Fruit fly (Drosophila melanogaster) whole organism, prepupa: ENCODE data around the gene CG14645.

Experiments
- Blimp-1 ChIP-seq: fragments of 200-800 bp; sonication (Bioruptor generic); optimal IDR thresholded peaks from 3 replicates; lab custom pipeline; 2017; ENCODE audit warnings: missing biosample characterization, missing genetic modification characterization, mild to moderate bottlenecking, moderate library complexity, missing genetic modification reagents
- CG10631 ChIP-seq: fragments of 200-800 bp; sonication (Bioruptor generic); optimal IDR thresholded peaks from 2 replicates; lab custom pipeline; 2016; ENCODE audit warnings: missing biosample characterization, missing genetic modification characterization
- CG10669 ChIP-seq: fragments of 200-800 bp; sonication (Bioruptor generic); optimal IDR thresholded peaks from 3 replicates; lab custom pipeline; 2018; ENCODE audit warnings: missing biosample characterization, mild to moderate bottlenecking, missing genetic modification characterization, moderate library complexity
- CG11762 ChIP-seq: fragments of 200-800 bp; sonication (Bioruptor generic); optimal IDR thresholded peaks from 3 replicates; lab custom pipeline; 2016; ENCODE audit warnings: missing biosample characterization, missing genetic modification characterization; ENCODE audit not compliant: insufficient read depth
- CG11902 ChIP-seq: fragments of 200-800 bp; sonication (Bioruptor generic); optimal IDR thresholded peaks from 3 replicates; lab custom pipeline; 2016; ENCODE audit warnings: missing biosample characterization, missing genetic modification characterization
- CG16779 ChIP-seq: fragments of 200-800 bp; sonication (Bioruptor generic); optimal IDR thresholded peaks from 3 replicates; lab custom pipeline; 2017; ENCODE audit warnings: missing biosample characterization, mild to moderate bottlenecking, missing genetic modification characterization
- CG3032 ChIP-seq: fragments of 200-800 bp; optimal IDR thresholded peaks from 2 replicates; lab custom pipeline; 2019; ENCODE audit warnings: missing biosample characterization, mild to moderate bottlenecking, missing genetic modification characterization, moderate library complexity
- CG31627 ChIP-seq: fragments of 200-800 bp; sonication (Bioruptor generic); optimal IDR thresholded peaks from 3 replicates; lab custom pipeline; 2016; ENCODE audit warnings: missing biosample characterization, missing genetic modification characterization
- CG34406 ChIP-seq: fragments of 200-800 bp; sonication (Bioruptor generic); optimal IDR thresholded peaks from 3 replicates; lab custom pipeline; 2016; ENCODE audit warnings: missing biosample characterization, missing genetic modification characterization
- CG3919 ChIP-seq: fragments of 200-800 bp; sonication (Bioruptor generic); optimal IDR thresholded peaks from 3 replicates; lab custom pipeline; 2016; ENCODE audit warnings: missing biosample characterization, missing genetic modification characterization
- CG6276 ChIP-seq: fragments of 200-800 bp; sonication (Bioruptor generic); optimal IDR thresholded peaks from 2 replicates; lab custom pipeline; 2017; ENCODE audit warnings: missing biosample characterization, mild to moderate bottlenecking, missing genetic modification characterization
- CG6792 ChIP-seq: fragments of 200-800 bp; sonication (Bioruptor generic); optimal IDR thresholded peaks from 3 replicates; lab custom pipeline; 2016; ENCODE audit warnings: missing biosample characterization, missing genetic modification characterization
- CG6854 ChIP-seq: fragments of 200-800 bp; sonication (Bioruptor generic); optimal IDR thresholded peaks from 2 replicates; lab custom pipeline; 2017; ENCODE audit warnings: missing biosample characterization, mild to moderate bottlenecking, missing genetic modification characterization
- CG8119 ChIP-seq: fragments of 200-800 bp; sonication (Bioruptor generic); IDR thresholded peaks from 3 replicates; pipeline ENCODE4 v1.3.6; 2022; ENCODE audit warnings: missing biosample characterization, missing genetic modification characterization
- CG8632 ChIP-seq: fragments of 200-800 bp; sonication (Bioruptor generic); optimal IDR thresholded peaks from 3 replicates; lab custom pipeline; 2016; ENCODE audit warnings: missing biosample characterization, missing genetic modification characterization
- Eip93F ChIP-seq: fragments of 200-800 bp; sonication (Bioruptor generic); optimal IDR thresholded peaks from 2 replicates; lab custom pipeline; 2016; ENCODE audit warnings: missing biosample characterization, mild to moderate bottlenecking, missing genetic modification characterization
- Ets21C ChIP-seq: fragments of 200-800 bp; sonication (Bioruptor generic); optimal IDR thresholded peaks from 3 replicates; lab custom pipeline; 2016; ENCODE audit warnings: missing biosample characterization, missing genetic modification characterization
- Ets96B ChIP-seq: fragments of 200-800 bp; optimal IDR thresholded peaks from 2 replicates; lab custom pipeline; 2019; ENCODE audit warnings: missing biosample characterization, mild to moderate bottlenecking, missing genetic modification characterization, moderate library complexity
- Lpt ChIP-seq: fragments of 200-800 bp; sonication (Bioruptor generic); optimal IDR thresholded peaks from 3 replicates; lab custom pipeline; 2016; ENCODE audit warnings: missing biosample characterization, missing genetic modification characterization
- Met ChIP-seq: fragments of 200-800 bp; sonication (Bioruptor generic); optimal IDR thresholded peaks from 3 replicates; lab custom pipeline; 2016; ENCODE audit warnings: missing biosample characterization, missing genetic modification characterization
- OdsH ChIP-seq: fragments of 200-800 bp; sonication (Bioruptor generic); optimal IDR thresholded peaks from 3 replicates; lab custom pipeline; 2016; ENCODE audit warnings: missing biosample characterization, missing genetic modification characterization
- Smox ChIP-seq: fragments of 200-800 bp; sonication (Bioruptor generic); optimal IDR thresholded peaks from 3 replicates; lab custom pipeline; 2016; ENCODE audit warnings: missing biosample characterization, missing genetic modification characterization
- Sox102F ChIP-seq: fragments of 200-800 bp; sonication (Bioruptor generic); optimal IDR thresholded peaks from 2 replicates; lab custom pipeline; 2016; ENCODE audit warnings: missing biosample characterization, mild to moderate bottlenecking, missing genetic modification characterization
- Sox14 ChIP-seq: fragments of 200-800 bp; sonication (Bioruptor generic); optimal IDR thresholded peaks from 3 replicates; lab custom pipeline; 2016; ENCODE audit warnings: missing biosample characterization, missing genetic modification characterization
- Sox15 ChIP-seq: fragments of 200-800 bp; sonication (Bioruptor generic); optimal IDR thresholded peaks from 3 replicates; lab custom pipeline; 2016; ENCODE audit warnings: missing biosample characterization, missing genetic modification characterization
- achi ChIP-seq: fragments of 200-800 bp; sonication (Bioruptor generic); optimal IDR thresholded peaks from 3 replicates; lab custom pipeline; 2016; ENCODE audit warnings: missing biosample characterization, missing genetic modification characterization
- acj6 ChIP-seq: fragments of 200-800 bp; sonication (Bioruptor generic); optimal IDR thresholded peaks from 3 replicates; lab custom pipeline; 2016; ENCODE audit warnings: missing biosample characterization, missing genetic modification characterization
- cyc ChIP-seq: fragments of 200-800 bp; sonication (Bioruptor generic); optimal IDR thresholded peaks from 3 replicates; lab custom pipeline; 2016; ENCODE audit warnings: missing biosample characterization, missing genetic modification characterization
- eg ChIP-seq: fragments of 200-800 bp; sonication (Bioruptor generic); IDR thresholded peaks from 3 replicates; pipeline ENCODE4 v1.3.6; 2022; ENCODE audit warnings: missing biosample characterization, missing genetic modification characterization
- fd85E ChIP-seq: fragments of 200-800 bp; sonication (Bioruptor generic); optimal IDR thresholded peaks from 3 replicates; lab custom pipeline; 2016; ENCODE audit warnings: missing biosample characterization, missing genetic modification characterization
- fkh ChIP-seq: fragments of 200-800 bp; sonication (Bioruptor generic); optimal IDR thresholded peaks from 3 replicates; lab custom pipeline; 2017; ENCODE audit warnings: missing biosample characterization, mild to moderate bottlenecking, missing genetic modification characterization, moderate library complexity
- lz ChIP-seq: fragments of 200-800 bp; sonication (Bioruptor generic); optimal IDR thresholded peaks from 3 replicates; lab custom pipeline; 2016; ENCODE audit warnings: missing biosample characterization, missing genetic modification characterization
- pdm3 ChIP-seq: fragments of 200-800 bp; sonication (Bioruptor generic); optimal IDR thresholded peaks from 3 replicates; lab custom pipeline; 2016; ENCODE audit warnings: missing biosample characterization, missing genetic modification characterization
- svp ChIP-seq: fragments of 200-800 bp; sonication (Bioruptor generic); peaks from one replicate; lab custom pipeline; 2016; ENCODE audit warnings: missing biosample characterization, missing genetic modification characterization
- topi ChIP-seq: fragments of 200-800 bp; sonication (Bioruptor generic); optimal IDR thresholded peaks from 3 replicates; lab custom pipeline; 2016; ENCODE audit warnings: missing biosample characterization, missing genetic modification characterization

The CG14645 gene

DNA sequence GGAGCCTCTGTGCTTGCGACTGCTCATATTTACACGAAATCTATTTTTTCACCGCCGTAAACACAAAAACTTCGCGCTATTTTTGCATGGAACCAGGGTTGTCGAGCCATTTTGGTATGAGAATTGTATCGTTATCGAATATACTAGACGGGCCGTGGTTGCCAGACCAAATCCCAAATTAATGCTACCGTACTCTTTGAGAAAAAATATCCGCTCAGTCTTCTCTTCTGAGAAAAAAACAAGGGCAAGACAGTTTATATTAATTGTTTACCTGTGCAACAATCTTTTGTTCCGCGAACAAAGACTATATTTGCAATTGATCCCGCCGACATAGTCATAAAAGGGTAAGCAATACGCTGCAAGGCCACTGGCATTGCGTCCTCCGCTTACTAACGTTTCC lies 2.7 kb downstream of the CG14645 start, which contains the start of the genes Skp2 and CG1103:
TSS of gene Skp2 (minus strand) at position 95 of the 400 bp plus-strand sequence.
TSS of gene CG1103 (plus strand) at position 176 of the 400 bp plus-strand sequence.
- TF ChIP-seq Sox14 (GFP tag; lab: Kevin White, UChicago) (peak; percentile 88), Eip93F (GFP tag; lab: Kevin White, UChicago) (no peak), CG3919 (no peak), svp (GFP tag; lab: Kevin White, UChicago) (peak; percentile 59), Met (no peak), fkh (GFP tag; lab: Kevin White, UChicago) (peak; percentile 28), CG6854 (no peak)

DNA sequence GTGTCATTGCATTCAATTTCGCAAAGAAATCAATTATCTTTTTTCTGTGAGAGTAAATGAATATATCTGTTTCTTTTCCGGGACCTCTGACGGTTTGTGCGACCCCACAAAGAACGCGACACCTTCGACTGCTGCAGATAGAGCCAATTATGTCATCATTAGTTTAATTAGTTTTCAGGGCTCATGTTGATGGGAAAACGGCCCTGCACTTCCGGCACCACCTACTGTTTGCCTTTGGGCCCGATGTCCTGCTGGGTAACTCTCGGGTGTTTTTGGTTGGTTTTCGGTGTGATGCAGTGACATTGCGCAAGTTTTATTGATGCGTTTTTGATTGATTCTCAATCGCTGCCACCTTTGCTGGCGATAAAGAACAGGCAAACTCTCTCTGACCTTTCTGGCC lies 5.3 kb downstream of the CG14645 start:
- TF ChIP-seq CG11762, result no peak

DNA sequence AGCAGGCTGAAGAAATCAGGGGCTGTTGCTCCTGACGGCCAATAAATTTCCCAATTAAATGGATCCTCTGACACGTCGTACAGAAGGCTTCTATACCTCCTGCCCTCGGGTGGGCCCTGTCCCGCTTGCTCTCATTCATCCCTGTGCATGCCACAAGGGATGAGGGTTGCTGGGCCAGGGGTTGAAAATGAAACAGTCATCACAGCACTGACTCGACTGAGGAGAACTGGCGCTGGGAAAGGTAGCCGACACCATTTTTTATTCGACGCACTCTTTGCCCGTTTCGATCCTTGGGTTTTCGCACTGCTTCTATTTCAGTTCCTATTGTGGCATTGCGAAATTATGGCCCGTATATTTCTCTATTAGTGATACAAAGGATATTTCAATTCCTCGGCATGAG lies 6.3 kb downstream of the CG14645 start:
- TF ChIP-seq OdsH (GFP tag; lab: Kevin White, UChicago) (no peak), CG6854 (no peak), CG6792 (GFP tag; lab: Kevin White, UChicago) (no peak), CG8119 (no peak), Eip93F (GFP tag; lab: Kevin White, UChicago) (no peak), CG34406 (no peak), CG16779 (tag; lab: Kevin White, UChicago) (no peak), CG6276 (GFP tag; lab: Kevin White, UChicago) (no peak), CG10669 (GFP tag; lab: Kevin White, UChicago) (no peak), Sox15 (GFP tag; lab: Kevin White, UChicago) (no peak)

DNA sequence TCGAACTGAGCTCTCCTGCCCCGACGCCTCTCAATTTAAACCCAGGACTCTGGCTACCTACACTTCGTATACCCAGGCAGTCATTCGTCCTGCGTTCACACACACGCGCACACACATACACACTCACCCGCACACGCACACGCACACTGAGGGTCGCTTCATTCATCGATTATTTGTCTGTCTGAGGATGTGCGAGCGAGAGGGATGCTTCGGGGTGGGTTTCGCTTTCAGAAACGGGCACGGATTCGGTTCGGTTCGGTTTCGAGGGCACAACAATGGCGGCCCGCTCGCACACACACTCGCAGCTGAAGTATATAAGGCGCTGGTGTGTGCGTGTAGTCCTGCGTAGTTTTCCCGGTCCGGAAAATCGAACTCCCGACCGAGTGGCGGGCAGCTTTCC lies 11.7 kb downstream of the CG14645 start, which contains the start of gene hkb:
TSS of gene hkb (minus strand) at position 11 of the 400 bp plus-strand sequence.
- TF ChIP-seq pdm3 (GFP tag; lab: Kevin White, UChicago) (no peak), svp (GFP tag; lab: Kevin White, UChicago) (no peak), Smox (GFP tag; lab: Kevin White, UChicago) (no peak), Ets96B (tag; lab: Kevin White, UChicago) (no peak), lz (no peak), CG11902 (GFP tag; lab: Kevin White, UChicago) (no peak)
- TF ChIP-seq, all 60 proteins: peak for 0

DNA sequence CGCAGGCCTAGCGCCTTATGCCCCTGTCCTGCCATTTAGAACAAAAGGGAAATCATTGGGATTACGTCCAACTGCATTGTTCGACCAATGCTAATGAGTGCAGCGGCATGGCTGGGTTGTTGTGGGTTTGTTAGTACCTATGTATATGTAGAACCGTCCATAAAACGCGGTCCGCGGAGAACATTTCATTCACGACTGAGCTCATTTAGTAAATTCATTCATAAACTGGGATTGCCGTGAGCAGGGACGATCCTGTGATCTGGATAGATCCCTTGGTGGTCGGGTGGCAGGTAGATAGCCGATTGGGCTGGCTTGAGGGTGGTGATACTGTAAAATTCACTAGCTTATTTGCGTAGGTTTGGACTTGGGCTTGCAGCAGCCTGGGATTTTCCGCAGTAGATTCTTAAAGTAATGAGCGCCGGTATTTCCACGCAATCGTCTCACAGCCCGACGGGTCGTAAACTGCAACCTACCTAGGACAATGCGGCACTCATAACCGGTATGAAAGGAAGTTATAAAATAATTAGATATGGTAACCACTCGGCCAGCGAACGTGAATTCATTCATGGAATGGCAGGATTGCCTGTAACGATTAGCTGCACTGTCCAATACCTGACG lies 13.4 kb downstream of the CG14645 start:
- TF ChIP-seq eg (GFP tag; lab: Robert Waterston, UW) (no peak), CG34406 (no peak), Sox15 (GFP tag; lab: Kevin White, UChicago) (no peak), topi (GFP tag; lab: Kevin White, UChicago) (no peak), CG10631 (GFP tag; lab: Kevin White, UChicago) (no peak), CG3032 (tag; lab: Kevin White, UChicago) (no peak), CG8632 (GFP tag; lab: Kevin White, UChicago) (no peak), acj6 (GFP tag; lab: Kevin White, UChicago) (no peak), Sox102F (GFP tag; lab: Kevin White, UChicago) (no peak), Lpt (GFP tag; lab: Kevin White, UChicago) (no peak), fd85E (GFP tag; lab: Kevin White, UChicago) (no peak), Sox14 (GFP tag; lab: Kevin White, UChicago) (no peak), achi (GFP tag; lab: Kevin White, UChicago) (no peak), CG31627 (no peak), Ets21C (GFP tag; lab: Kevin White, UChicago) (no peak), cyc (no peak), Blimp-1 (GFP tag; lab: Kevin White, UChicago) (no peak), CG11902 (GFP tag; lab: Kevin White, UChicago) (no peak), Met (no peak), lz (no peak)
